Worm (Caenorhabditis elegans) whole organism, late embryonic: ENCODE results near the gene H23N18.5.
A peak's percentile ranks its signal among the peaks of the same experiment; 100 is the strongest.

Experiments
- T23F11.4 ChIP-seq: fragments of 200-800 bp; sonication (Bioruptor generic); optimal IDR thresholded peaks from 2 replicates; lab custom pipeline; 2018; ENCODE audit warnings: mild to moderate bottlenecking, missing genetic modification characterization, missing compliant biosample characterization
- Y22D7AL.16 ChIP-seq: sonication (generic microtip); optimal IDR thresholded peaks from 2 replicates; lab custom pipeline; 2016; ENCODE audit warnings: missing genetic modification characterization, missing compliant biosample characterization
- ceh-14 ChIP-seq: sonication (generic microtip); optimal IDR thresholded peaks from 2 replicates; lab custom pipeline; 2016; ENCODE audit warnings: missing genotype, missing genetic modification characterization, missing compliant biosample characterization
- ceh-18 ChIP-seq: sonication (generic microtip); optimal IDR thresholded peaks from 2 replicates; lab custom pipeline; 2016; ENCODE audit warnings: missing genetic modification characterization, missing compliant biosample characterization
- ceh-22 ChIP-seq: sonication (generic microtip); optimal IDR thresholded peaks from 2 replicates; lab custom pipeline; 2017; ENCODE audit warnings: missing biosample characterization, missing genetic modification characterization
- ceh-30 ChIP-seq: fragments of 150-350 bp; optimal IDR thresholded peaks from 2 replicates; lab custom pipeline; 2014; ENCODE audit warnings: missing biosample characterization, missing genetic modification characterization
- ceh-34 ChIP-seq: sonication (generic microtip); optimal IDR thresholded peaks from 2 replicates; lab custom pipeline; 2016; ENCODE audit warnings: mild to moderate bottlenecking, missing genetic modification characterization, missing compliant biosample characterization
- ceh-45 ChIP-seq: fragments of 200-800 bp; sonication (Bioruptor generic); IDR thresholded peaks from 2 replicates; pipeline ENCODE4 v1.3.6; 2022; ENCODE audit warnings: missing genetic modification reagents, missing genetic modification characterization, missing compliant biosample characterization
- ceh-9 ChIP-seq: sonication (generic microtip); optimal IDR thresholded peaks from 2 replicates; lab custom pipeline; 2016; ENCODE audit warnings: mild to moderate bottlenecking, missing genetic modification characterization, inconsistent platforms, missing compliant biosample characterization
- elt-2 ChIP-seq: sonication (generic microtip); optimal IDR thresholded peaks from 2 replicates; lab custom pipeline; 2016; ENCODE audit warnings: missing genetic modification reagents, missing genetic modification characterization, missing compliant biosample characterization
- ets-4 ChIP-seq: sonication (generic microtip); optimal IDR thresholded peaks from 2 replicates; lab custom pipeline; 2016; ENCODE audit warnings: missing genetic modification characterization, missing compliant biosample characterization
- eyg-1 ChIP-seq: sonication (generic microtip); optimal IDR thresholded peaks from 2 replicates; lab custom pipeline; 2016; ENCODE audit warnings: missing genotype, missing genetic modification characterization, missing compliant biosample characterization
- fkh-10 ChIP-seq: fragments of 150-350 bp; optimal IDR thresholded peaks from 2 replicates; lab custom pipeline; 2014; ENCODE audit warnings: missing biosample characterization, missing genetic modification reagents, missing genetic modification characterization
- fkh-6 ChIP-seq: sonication (generic microtip); optimal IDR thresholded peaks from 2 replicates; lab custom pipeline; 2016; ENCODE audit warnings: missing genetic modification characterization, missing compliant biosample characterization
- hlh-13 ChIP-seq: fragments of 200-800 bp; sonication (Bioruptor generic); optimal IDR thresholded peaks from 2 replicates; lab custom pipeline; 2018; ENCODE audit warnings: mild to moderate bottlenecking, missing genetic modification characterization, missing compliant biosample characterization
- hlh-30 ChIP-seq: sonication (generic microtip); optimal IDR thresholded peaks from 2 replicates; lab custom pipeline; 2017; ENCODE audit warnings: antibody characterized with exemption, missing genetic modification characterization, missing compliant biosample characterization; ENCODE audit not compliant: insufficient read depth
- madf-2 ChIP-seq: sonication (generic microtip); optimal IDR thresholded peaks from 2 replicates; lab custom pipeline; 2017; ENCODE audit warnings: missing genetic modification characterization, missing compliant biosample characterization
- nhr-11 ChIP-seq: fragments of 150-350 bp; optimal IDR thresholded peaks from 2 replicates; lab custom pipeline; 2014; ENCODE audit warnings: missing biosample characterization, missing genetic modification characterization
- npax-4 ChIP-seq: sonication (generic microtip); optimal IDR thresholded peaks from 2 replicates; lab custom pipeline; 2016; ENCODE audit warnings: missing genetic modification characterization, missing compliant biosample characterization
- odd-2 ChIP-seq: sonication (generic microtip); optimal IDR thresholded peaks from 2 replicates; lab custom pipeline; 2017; ENCODE audit warnings: antibody characterized with exemption, mild to moderate bottlenecking, missing genetic modification characterization, missing compliant biosample characterization
- pag-3 ChIP-seq: sonication (generic microtip); optimal IDR thresholded peaks from 2 replicates; lab custom pipeline; 2016; ENCODE audit warnings: missing compliant biosample characterization, missing genetic modification characterization, borderline replicate concordance
- pat-9 ChIP-seq: fragments of 200-800 bp; sonication (Bioruptor generic); optimal IDR thresholded peaks from 2 replicates; lab custom pipeline; 2018; ENCODE audit warnings: mild to moderate bottlenecking, missing genetic modification characterization, moderate library complexity, missing compliant biosample characterization
- pax-1 ChIP-seq: fragments of 150-350 bp; optimal IDR thresholded peaks from 2 replicates; lab custom pipeline; 2014; ENCODE audit warnings: missing biosample characterization, missing genetic modification characterization
- pha-2 ChIP-seq: sonication (generic microtip); optimal IDR thresholded peaks from 2 replicates; lab custom pipeline; 2017; ENCODE audit warnings: mild to moderate bottlenecking, missing genetic modification characterization, missing compliant biosample characterization
- pha-4 ChIP-seq: fragments of 150-350 bp; optimal IDR thresholded peaks from 2 replicates; lab custom pipeline; 2018; ENCODE audit warnings: missing biosample characterization, missing genetic modification reagents, missing genetic modification characterization
- pqm-1 ChIP-seq: sonication (generic microtip); optimal IDR thresholded peaks from 2 replicates; lab custom pipeline; 2016; ENCODE audit warnings: missing genetic modification characterization, missing compliant biosample characterization
- pros-1 ChIP-seq: fragments of 150-350 bp; optimal IDR thresholded peaks from 2 replicates; lab custom pipeline; 2014; ENCODE audit warnings: missing biosample characterization, missing genetic modification reagents, missing genetic modification characterization
- ref-2 ChIP-seq: sonication (generic microtip); optimal IDR thresholded peaks from 2 replicates; lab custom pipeline; 2016; ENCODE audit warnings: missing genetic modification characterization, missing compliant biosample characterization
- rnt-1 ChIP-seq: sonication (generic microtip); optimal IDR thresholded peaks from 2 replicates; lab custom pipeline; 2016; ENCODE audit warnings: missing genetic modification characterization, missing compliant biosample characterization
- tbx-2 ChIP-seq: sonication (generic microtip); optimal IDR thresholded peaks from 2 replicates; lab custom pipeline; 2016; ENCODE audit warnings: missing genetic modification characterization, missing compliant biosample characterization
- unc-3 ChIP-seq, 2 experiments: fragments of 200-800 bp in 1 of 2; sonication (Bioruptor generic) in 1 of 2; sonication (generic microtip) in 1 of 2; conservative IDR thresholded peaks in 1 of 2; optimal IDR thresholded peaks in 1 of 2; 2 replicates each; pipeline versions ENCODE4 v1.3.6 to Lab custom; 2016 to 2022; ENCODE audit warnings: missing compliant biosample characterization in 2 of 2, missing genetic modification characterization in 2 of 2, missing genetic modification reagents in 1 of 2
- zip-5 ChIP-seq: sonication (generic microtip); optimal IDR thresholded peaks from 2 replicates; lab custom pipeline; 2016; ENCODE audit warnings: missing genetic modification characterization, missing compliant biosample characterization
- ztf-16 ChIP-seq: sonication (generic microtip); optimal IDR thresholded peaks from 2 replicates; lab custom pipeline; 2017; ENCODE audit warnings: missing genetic modification characterization, missing compliant biosample characterization

H23N18.5 gene

DNA sequence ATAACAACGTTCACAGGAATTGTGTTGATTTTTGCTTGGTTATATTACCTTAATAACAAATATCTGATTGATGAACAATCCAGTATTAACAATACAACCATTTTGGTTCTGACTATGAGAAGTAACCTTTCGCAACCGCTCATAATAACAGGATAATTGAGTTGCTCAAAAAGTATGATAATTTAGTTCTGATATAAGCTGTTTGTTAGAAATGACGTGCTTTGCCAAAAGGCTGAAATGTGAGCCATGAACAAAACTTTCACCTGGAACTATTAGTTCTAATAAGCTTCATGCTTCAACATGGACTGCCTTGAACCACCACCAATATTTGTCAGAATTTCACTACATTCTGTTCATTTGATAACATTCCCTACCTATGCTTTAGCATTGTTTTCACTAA, 12.4 kb upstream of the H23N18.5 start, which contains the start of gene srh-20:
srh-20 (plus strand) TSS at position 301 of the 400 bp plus-strand sequence.
- TF ChIP-seq ceh-18 (tag; lab: Kevin White, UChicago) (no peak), pat-9 (tag; lab: Kevin White, UChicago) (no peak), npax-4 (tag; lab: Kevin White, UChicago) (no peak), hlh-13 (GFP tag; lab: Kevin White, UChicago) (no peak), nhr-11 (tag; lab: Kevin White, UChicago) (no peak), hlh-30 (tag; lab: Kevin White, UChicago) (no peak), T23F11.4 (GFP tag; lab: Kevin White, UChicago) (no peak), pha-2 (tag; lab: Kevin White, UChicago) (no peak), elt-2 (tag; lab: Kevin White, UChicago) (no peak), eyg-1 (no peak), pqm-1 (tag; lab: Kevin White, UChicago) (no peak), pag-3 (tag; lab: Kevin White, UChicago) (no peak), pros-1 (no peak), Y22D7AL.16 (tag; lab: Kevin White, UChicago) (no peak), ceh-14 (tag; lab: Kevin White, UChicago) (no peak)

DNA sequence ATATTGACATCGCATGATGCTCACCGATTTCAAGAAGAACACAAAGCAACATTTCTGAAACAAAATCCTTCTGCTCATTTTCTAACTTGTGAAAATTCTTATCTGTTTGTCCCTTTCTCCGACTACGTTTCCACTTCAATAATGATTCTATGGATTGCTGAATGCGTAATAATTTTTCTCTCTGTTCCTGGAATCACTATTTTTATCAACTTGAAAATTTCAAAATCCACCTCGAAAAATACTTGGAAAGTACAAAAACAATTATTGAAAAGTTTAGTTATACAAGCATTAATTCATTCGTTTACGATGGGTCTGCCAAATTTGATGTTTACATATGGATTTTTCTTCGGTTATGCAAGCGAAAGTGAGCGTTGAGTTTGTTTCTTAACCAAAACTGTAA, 9.8 kb upstream of the H23N18.5 start, which contains the start of gene srh-22:
srh-22 (plus strand) TSS at position 301 of the 400 bp plus-strand sequence.
- TF ChIP-seq ceh-9 (tag; lab: Kevin White, UChicago) (no peak), ets-4 (tag; lab: Kevin White, UChicago) (no peak), zip-5 (tag; lab: Kevin White, UChicago) (no peak), odd-2 (tag; lab: Kevin White, UChicago) (no peak), pag-3 (tag; lab: Kevin White, UChicago) (no peak), ceh-30 (tag; lab: Kevin White, UChicago) (no peak), pros-1 (no peak), pha-4 (no peak), rnt-1 (tag; lab: Kevin White, UChicago) (no peak)

DNA sequence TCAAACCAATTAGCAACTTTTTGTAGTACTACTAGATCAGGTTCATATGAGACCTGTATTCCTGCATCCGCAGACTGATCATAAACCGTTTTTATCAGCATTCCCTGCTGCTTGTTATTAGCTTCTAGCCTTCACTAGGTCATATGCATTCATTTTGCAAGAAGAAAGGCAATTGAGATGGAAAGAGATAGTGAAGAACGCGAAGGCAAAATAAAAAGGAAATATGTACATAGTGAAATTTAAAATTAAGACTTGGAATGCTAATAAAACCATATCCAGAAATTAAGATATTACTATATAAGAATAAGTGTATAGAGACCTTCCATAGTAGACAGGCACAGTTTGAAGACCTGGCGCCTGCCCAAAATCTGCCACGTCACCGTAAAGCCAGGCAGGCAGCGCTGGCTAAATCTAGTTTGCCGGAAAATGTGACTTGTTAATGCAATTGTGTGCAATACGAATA, 8.5 kb upstream of the H23N18.5 start, which contains the start of the genes C02E7.8 and srh-23:
C02E7.8 (minus strand) TSS at position 101 of the 463 bp plus-strand sequence.
srh-23 (plus strand) TSS at position 413 of the 463 bp plus-strand sequence.
- no peak for TF ChIP-seq ceh-22 (tag; lab: Kevin White, UChicago)
- no peak for TF ChIP-seq pat-9 (tag; lab: Kevin White, UChicago)
- TF ChIP-seq ceh-45 (GFP tag; lab: Robert Waterston, UW): no peak
- TF ChIP-seq pros-1: no peak
- no peak for TF ChIP-seq hlh-13 (GFP tag; lab: Kevin White, UChicago)
- no peak for TF ChIP-seq ceh-34 (tag; lab: Kevin White, UChicago)
- no peak for TF ChIP-seq ceh-14 (tag; lab: Kevin White, UChicago)
- no peak for TF ChIP-seq pax-1 (tag; lab: Kevin White, UChicago)
- no peak for TF ChIP-seq madf-2 (tag; lab: Kevin White, UChicago)
- no peak for TF ChIP-seq ref-2
- no peak for TF ChIP-seq fkh-6 (tag; lab: Kevin White, UChicago)
- no peak for TF ChIP-seq tbx-2
- no peak for TF ChIP-seq ceh-18 (tag; lab: Kevin White, UChicago)
- no peak for TF ChIP-seq pha-4
- no peak for TF ChIP-seq unc-3 (GFP tag; conservative IDR thresholded peaks at IDR 0.05; lab: Robert Waterston, UW)
- no peak for TF ChIP-seq unc-3 (tag; optimal IDR thresholded peaks at IDR 0.05; lab: Kevin White, UChicago)
- TF ChIP-seq, all 69 proteins: peak for 0

DNA sequence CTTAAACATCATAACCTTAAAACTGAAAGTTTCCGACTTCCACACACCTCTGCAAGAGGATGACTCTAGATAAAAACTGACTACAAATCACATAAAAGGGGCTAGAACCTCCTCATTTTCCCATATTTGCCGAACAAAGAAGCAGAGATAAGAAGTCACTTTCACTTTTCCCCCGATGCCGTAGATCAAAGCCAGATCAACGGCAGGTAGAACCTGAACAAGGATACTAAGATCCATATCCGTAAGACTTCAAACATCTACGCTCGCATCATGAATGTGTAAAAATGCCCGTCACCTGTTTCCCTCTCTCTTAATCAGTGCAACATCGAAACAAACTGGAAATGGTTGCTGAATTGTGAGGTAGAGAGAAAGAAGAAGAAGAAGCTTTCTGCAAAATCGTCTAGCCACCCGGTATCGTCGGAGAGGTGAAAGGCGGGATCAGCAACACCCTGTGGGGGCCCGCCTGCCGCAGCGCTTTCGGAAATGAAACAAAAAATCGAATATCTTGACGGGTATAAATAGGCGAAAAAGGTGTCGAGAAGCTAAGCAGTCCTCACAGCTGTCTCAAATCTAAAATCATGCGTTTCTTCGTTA, 6.6 kb upstream of the H23N18.5 start, which contains the start of gene C02E7.6:
C02E7.6 (plus strand) TSS at position 544 of the 594 bp plus-strand sequence.
- TF ChIP-seq fkh-10 (GFP tag; lab: Kevin White, UChicago) (no peak), rnt-1 (tag; lab: Kevin White, UChicago) (peak; percentile 16), ztf-16 (no peak)
